Worm (Caenorhabditis elegans) whole organism, L2 larva: ENCODE data around the gene Y57G11C.36.

Experiments
- C34F6.9 ChIP-seq: fragments of 150-350 bp; optimal IDR thresholded peaks from 2 replicates; lab custom pipeline; 2014; ENCODE audit warnings: missing biosample characterization, missing genetic modification characterization
- F13H6.1 ChIP-seq: sonication (generic microtip); optimal IDR thresholded peaks from 2 replicates; lab custom pipeline; 2016; ENCODE audit warnings: missing genetic modification characterization, missing compliant biosample characterization
- Y55F3AM.14 ChIP-seq: fragments of 200-800 bp; sonication (Bioruptor generic); optimal IDR thresholded peaks from 2 replicates; lab custom pipeline; 2018; ENCODE audit warnings: mild to moderate bottlenecking, missing genetic modification characterization, missing compliant biosample characterization
- ZK546.5 ChIP-seq: sonication (generic microtip); optimal IDR thresholded peaks from 2 replicates; lab custom pipeline; 2017; ENCODE audit warnings: missing biosample characterization, missing genetic modification characterization
- alr-1 ChIP-seq: fragments of 150-350 bp; optimal IDR thresholded peaks from 2 replicates; lab custom pipeline; 2014; ENCODE audit warnings: missing biosample characterization, missing genetic modification characterization
- aly-2 ChIP-seq: fragments of 150-350 bp; optimal IDR thresholded peaks from 2 replicates; lab custom pipeline; 2014; ENCODE audit warnings: missing biosample characterization, missing genetic modification characterization
- ama-1 ChIP-seq: fragments of 150-350 bp; optimal IDR thresholded peaks from 2 replicates; lab custom pipeline; 2018; ENCODE audit warnings: inconsistent platforms
- blmp-1 ChIP-seq: sonication (generic microtip); optimal IDR thresholded peaks from 2 replicates; lab custom pipeline; 2017; ENCODE audit warnings: missing genetic modification characterization, mild to moderate bottlenecking, missing compliant biosample characterization, antibody characterized with exemption, moderate library complexity; ENCODE audit not compliant: insufficient read depth
- ceh-82 ChIP-seq: fragments of 150-350 bp; optimal IDR thresholded peaks from 2 replicates; lab custom pipeline; 2014; ENCODE audit warnings: missing biosample characterization, missing genetic modification characterization
- crh-2 ChIP-seq: sonication (generic microtip); optimal IDR thresholded peaks from 2 replicates; lab custom pipeline; 2017; ENCODE audit warnings: missing biosample characterization, missing genetic modification characterization
- egl-27 ChIP-seq: sonication (generic microtip); optimal IDR thresholded peaks from 3 replicates; lab custom pipeline; 2017; ENCODE audit warnings: missing biosample characterization, missing genetic modification reagents, missing genetic modification characterization
- elt-1 ChIP-seq: fragments of 150-350 bp; optimal IDR thresholded peaks from 2 replicates; lab custom pipeline; 2014; ENCODE audit warnings: missing biosample characterization, missing genetic modification characterization
- elt-3 ChIP-seq: sonication (generic microtip); optimal IDR thresholded peaks from 2 replicates; lab custom pipeline; 2017; ENCODE audit warnings: missing biosample characterization, missing genetic modification characterization
- fos-1 ChIP-seq: fragments of 150-350 bp; optimal IDR thresholded peaks from 2 replicates; lab custom pipeline; 2014; ENCODE audit warnings: missing biosample characterization, missing genetic modification characterization
- gmeb-1 ChIP-seq: fragments of 150-350 bp; optimal IDR thresholded peaks from 2 replicates; lab custom pipeline; 2014; ENCODE audit warnings: missing biosample characterization, missing genetic modification characterization
- lin-11 ChIP-seq: fragments of 150-350 bp; sonication (generic microtip); optimal IDR thresholded peaks from 2 replicates; lab custom pipeline; 2014; ENCODE audit warnings: missing biosample characterization, missing genetic modification characterization, inconsistent platforms, mixed read lengths
- lin-13 ChIP-seq: fragments of 150-350 bp; optimal IDR thresholded peaks from 2 replicates; lab custom pipeline; 2014; ENCODE audit warnings: missing biosample characterization, missing genetic modification reagents, missing genetic modification characterization
- lin-39 ChIP-seq: fragments of 150-350 bp; optimal IDR thresholded peaks from 2 replicates; lab custom pipeline; 2014; ENCODE audit warnings: missing biosample characterization, missing genetic modification reagents, missing genetic modification characterization
- lsy-2 ChIP-seq, 2 experiments: fragments of 150-350 bp in 1 of 2; sonication (generic microtip) in 1 of 2; optimal IDR thresholded peaks; 2 replicates each; lab custom pipeline; 2014 to 2017; ENCODE audit warnings: missing biosample characterization in 2 of 2, missing genetic modification characterization in 2 of 2
- mab-5 ChIP-seq: fragments of 150-350 bp; optimal IDR thresholded peaks from 2 replicates; lab custom pipeline; 2014; ENCODE audit warnings: missing biosample characterization, missing genetic modification characterization
- mbf-1 ChIP-seq: sonication (generic microtip); optimal IDR thresholded peaks from 2 replicates; lab custom pipeline; 2017; ENCODE audit warnings: missing biosample characterization, missing genetic modification characterization
- nhr-11 ChIP-seq: fragments of 150-350 bp; optimal IDR thresholded peaks from 2 replicates; lab custom pipeline; 2014; ENCODE audit warnings: missing biosample characterization, missing genetic modification characterization
- nhr-12 ChIP-seq: fragments of 150-350 bp; optimal IDR thresholded peaks from 2 replicates; lab custom pipeline; 2014; ENCODE audit warnings: missing biosample characterization, missing genetic modification characterization
- nhr-129 ChIP-seq: fragments of 150-350 bp; optimal IDR thresholded peaks from 2 replicates; lab custom pipeline; 2014; ENCODE audit warnings: missing biosample characterization, missing genetic modification characterization
- nhr-21 ChIP-seq: fragments of 150-350 bp; optimal IDR thresholded peaks from 2 replicates; lab custom pipeline; 2014; ENCODE audit warnings: missing biosample characterization, missing genetic modification characterization
- nhr-23 ChIP-seq: fragments of 150-350 bp; optimal IDR thresholded peaks from 2 replicates; lab custom pipeline; 2014; ENCODE audit warnings: missing biosample characterization, missing genetic modification reagents, missing genetic modification characterization
- nhr-237 ChIP-seq: fragments of 150-350 bp; optimal IDR thresholded peaks from 2 replicates; lab custom pipeline; 2014; ENCODE audit warnings: missing biosample characterization, missing genetic modification characterization
- nhr-25 ChIP-seq: fragments of 150-350 bp; sonication (generic microtip); optimal IDR thresholded peaks from 3 replicates; lab custom pipeline; 2014; ENCODE audit warnings: missing biosample characterization, missing genetic modification characterization
- nhr-6 ChIP-seq: fragments of 150-350 bp; optimal IDR thresholded peaks from 2 replicates; lab custom pipeline; 2014; ENCODE audit warnings: missing biosample characterization, missing genetic modification characterization
- nhr-77 ChIP-seq: fragments of 150-350 bp; optimal IDR thresholded peaks from 2 replicates; lab custom pipeline; 2014; ENCODE audit warnings: missing biosample characterization, missing genetic modification characterization
- peb-1 ChIP-seq: fragments of 150-350 bp; optimal IDR thresholded peaks from 2 replicates; lab custom pipeline; 2014; ENCODE audit warnings: missing biosample characterization, missing genetic modification characterization
- sma-3 ChIP-seq: sonication (generic microtip); optimal IDR thresholded peaks from 2 replicates; lab custom pipeline; 2016; ENCODE audit warnings: missing genetic modification reagents, missing genetic modification characterization, missing compliant biosample characterization
- sma-9 ChIP-seq, 2 experiments: fragments of 150-350 bp in 1 of 2; sonication (generic microtip) in 1 of 2; optimal IDR thresholded peaks; 2 replicates each; lab custom pipeline; 2014 to 2016; ENCODE audit warnings: missing genetic modification characterization in 2 of 2, mild to moderate bottlenecking in 1 of 2, missing biosample characterization in 1 of 2, missing compliant biosample characterization in 1 of 2, missing genetic modification reagents in 1 of 2, moderate library complexity in 1 of 2
- snpc-4 ChIP-seq: fragments of 150-350 bp; optimal IDR thresholded peaks from 2 replicates; lab custom pipeline; 2014; ENCODE audit warnings: missing biosample characterization, missing genetic modification characterization
- unc-39 ChIP-seq: fragments of 150-350 bp; optimal IDR thresholded peaks from 2 replicates; lab custom pipeline; 2014; ENCODE audit warnings: missing biosample characterization, missing genetic modification characterization
- unc-55 ChIP-seq: fragments of 150-350 bp; sonication (generic microtip); optimal IDR thresholded peaks from 3 replicates; lab custom pipeline; 2014; ENCODE audit warnings: missing biosample characterization, missing genetic modification reagents, missing genetic modification characterization
- unc-62 ChIP-seq: fragments of 150-350 bp; optimal IDR thresholded peaks from 2 replicates; lab custom pipeline; 2014; ENCODE audit warnings: missing biosample characterization, missing genetic modification reagents, missing genetic modification characterization
- zag-1 ChIP-seq: fragments of 150-350 bp; optimal IDR thresholded peaks from 2 replicates; lab custom pipeline; 2014; ENCODE audit warnings: missing biosample characterization, missing genetic modification characterization
- ztf-1 ChIP-seq: fragments of 200-800 bp; sonication (Bioruptor generic); conservative IDR thresholded peaks from 2 replicates; pipeline ENCODE4 v1.3.6; 2022; ENCODE audit warnings: missing genetic modification characterization, missing compliant biosample characterization
- ztf-4 ChIP-seq: fragments of 150-350 bp; optimal IDR thresholded peaks from 2 replicates; lab custom pipeline; 2014; ENCODE audit warnings: missing biosample characterization, missing genetic modification characterization

Gene Y57G11C.36

ce11 chrIV:14786374-14787136 lies 13.0 kb upstream of the Y57G11C.36 start, which contains the start of gene melo-1:
TSS of gene melo-1 (plus strand) at chrIV:14787031.
- TF ChIP-seq zag-1: no peak
- no peak for TF ChIP-seq blmp-1
- TF ChIP-seq nhr-6: peak; percentile 14
- no peak for TF ChIP-seq ceh-82
- peak; percentile 55 for TF ChIP-seq F13H6.1 (tag; lab: Kevin White, UChicago)
- TF ChIP-seq nhr-25 (tag; lab: Kevin White, UChicago): peak; percentile 17
- no peak for TF ChIP-seq lin-39 (tag; lab: Kevin White, UChicago)
- no peak for TF ChIP-seq nhr-11 (tag; lab: Kevin White, UChicago)
- TF ChIP-seq Y55F3AM.14: no peak
- TF ChIP-seq ama-1 (lab: Kevin White, UChicago): peak; percentile 25
- no peak for TF ChIP-seq ztf-4 (tag; lab: Kevin White, UChicago)
- TF ChIP-seq lin-11 (tag; lab: Kevin White, UChicago): no peak
- no peak for TF ChIP-seq elt-3 (tag; lab: Kevin White, UChicago)
- no peak for TF ChIP-seq aly-2 (tag; lab: Kevin White, UChicago)
- TF ChIP-seq nhr-129: peak; percentile 22
- TF ChIP-seq sma-3: peak; percentile 39
- TF ChIP-seq alr-1 (tag; lab: Kevin White, UChicago): no peak
- TF ChIP-seq snpc-4 (tag; lab: Kevin White, UChicago): no peak
- peak; percentile 5 for TF ChIP-seq egl-27
- peak in 1 of 2 experiments; percentile 62 for TF ChIP-seq lsy-2 (tag; optimal IDR thresholded peaks at IDR 0.05; lab: Kevin White, UChicago)
- no peak for TF ChIP-seq ZK546.5 (tag; lab: Kevin White, UChicago)
- TF ChIP-seq fos-1 (tag; lab: Kevin White, UChicago): peak; percentile 32
- no peak for TF ChIP-seq nhr-237 (tag; lab: Kevin White, UChicago)
- TF ChIP-seq crh-2 (tag; lab: Kevin White, UChicago): peak; percentile 86
- peak; percentile 23 for TF ChIP-seq mab-5 (tag; lab: Kevin White, UChicago)
- TF ChIP-seq ztf-1 (GFP tag; lab: Robert Waterston, UW): no peak
- TF ChIP-seq unc-55 (GFP tag; lab: Kevin White, UChicago): peak; percentile 56
- no peak for TF ChIP-seq peb-1 (tag; lab: Kevin White, UChicago)
- TF ChIP-seq C34F6.9: peak; percentile 90
- TF ChIP-seq nhr-23 (tag; lab: Kevin White, UChicago): no peak
- TF ChIP-seq nhr-12 (tag; lab: Kevin White, UChicago): no peak
- no peak for TF ChIP-seq nhr-77 (tag; lab: Kevin White, UChicago)
- TF ChIP-seq elt-1 (tag; lab: Kevin White, UChicago): no peak
- peak; percentile 60 for TF ChIP-seq gmeb-1 (tag; lab: Kevin White, UChicago)
- no peak for TF ChIP-seq unc-39 (tag; lab: Kevin White, UChicago)
- TF ChIP-seq sma-9 (GFP tag; optimal IDR thresholded peaks at IDR 0.05; lab: Kevin White, UChicago): peak; percentile 4
- no peak for TF ChIP-seq sma-9 (tag; optimal IDR thresholded peaks at IDR 0.05; lab: Kevin White, UChicago)
- TF ChIP-seq lin-13 (GFP tag; lab: Kevin White, UChicago): peak; percentile 36
- TF ChIP-seq nhr-21: no peak

- TF ChIP-seq mbf-1 (tag; lab: Kevin White, UChicago): no peak
- no peak for TF ChIP-seq nhr-11 (tag; lab: Kevin White, UChicago)
Observed at ce11 chrIV:14784481-14784880, 10.9 kb upstream of the Y57G11C.36 start, which contains the start of gene nlp-56. TSS of gene nlp-56 (minus strand) at chrIV:14784737.

ce11 chrIV:14782211-14782610 lies 8.6 kb upstream of the Y57G11C.36 start, which contains the start of gene Y57G11C.1130:
TSS of gene Y57G11C.1130 (plus strand) at chrIV:14782511.
- TF ChIP-seq alr-1 (tag; lab: Kevin White, UChicago): no peak
- no peak for TF ChIP-seq blmp-1
- no peak for TF ChIP-seq fos-1 (tag; lab: Kevin White, UChicago)
- no peak for TF ChIP-seq nhr-11 (tag; lab: Kevin White, UChicago)
- TF ChIP-seq ZK546.5 (tag; lab: Kevin White, UChicago): no peak
- TF ChIP-seq lin-39 (tag; lab: Kevin White, UChicago): no peak
- TF ChIP-seq unc-62: no peak
- TF ChIP-seq nhr-77 (tag; lab: Kevin White, UChicago): no peak
